Fruit fly (Drosophila melanogaster): ENCODE data around the gene CG12099.

The CG12099 gene

DNA sequence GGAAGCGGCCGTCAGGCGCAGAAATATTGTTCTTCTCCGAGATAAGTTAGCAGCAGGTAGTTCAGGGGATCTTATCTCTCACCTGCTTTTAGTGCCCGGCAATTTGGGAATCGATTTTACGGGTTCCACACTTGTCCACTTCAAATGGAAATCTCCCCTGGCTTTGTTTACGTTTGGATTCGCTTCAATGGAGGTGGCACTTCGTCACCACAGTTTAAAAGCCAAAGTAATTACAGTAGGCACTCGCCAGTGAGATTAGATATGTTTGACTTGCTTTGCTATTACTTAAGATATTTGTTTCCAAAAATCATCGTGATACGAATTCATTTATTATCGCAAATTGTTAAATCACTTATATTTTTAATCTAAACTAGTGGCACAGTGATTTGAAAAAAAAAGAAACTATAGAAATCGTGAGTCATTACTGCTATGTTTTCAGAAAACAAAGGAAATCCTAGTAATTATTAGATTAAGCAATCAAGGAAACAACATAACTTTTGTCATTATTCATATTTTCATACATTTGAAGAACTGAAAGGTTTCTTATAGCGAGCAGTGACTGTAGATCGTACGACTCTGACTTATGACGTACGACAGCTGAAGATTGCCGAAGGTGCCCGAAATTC lies 9.8 kb downstream of the CG12099 start (continued):
- TF ChIP-seq HLH54F (GFP tag; optimal IDR thresholded peaks at IDR 0.05) (peak; percentile 50), Blimp-1 (GFP tag; optimal IDR thresholded peaks at IDR 0.05) (peak; percentile 27), Meics (GFP tag; optimal IDR thresholded peaks at IDR 0.05) (peak; percentile 79), CG18619 (GFP tag; optimal IDR thresholded peaks at IDR 0.05) (peak; percentile 63), bab2 (GFP tag; optimal IDR thresholded peaks at IDR 0.05) (peak; percentile 14), CG12744 (GFP tag; optimal IDR thresholded peaks at IDR 0.05) (no peak), CG17612 (GFP tag; IDR thresholded peaks at IDR 0.05) (no peak; the same call in 1 of the 2 replicates), CG12071 (GFP tag; optimal IDR thresholded peaks at IDR 0.05) (no peak), CG16813 (GFP tag; IDR thresholded peaks at IDR 0.05; ENCODE audit: partially characterized antibody) (no peak), CG2116 (GFP tag; optimal IDR thresholded peaks at IDR 0.05) (peak; percentile 22), CkIIα-i1 (GFP tag; IDR thresholded peaks at IDR 0.05) (no peak), Hmx (GFP tag; optimal IDR thresholded peaks at IDR 0.05) (peak; percentile 54), CG18476 (GFP tag; optimal IDR thresholded peaks at IDR 0.05) (peak; percentile 31), sob (GFP tag; IDR thresholded peaks at IDR 0.05) (peak; percentile 27; the same call in 1 of the 2 replicates), CG17829 (tag; optimal IDR thresholded peaks at IDR 0.05) (peak; percentile 44), CG3726 (GFP tag; IDR thresholded peaks at IDR 0.05) (no peak), corto (GFP tag; optimal IDR thresholded peaks at IDR 0.05) (peak; percentile 21), D (optimal IDR thresholded peaks at IDR 0.05) (no peak), D (GFP tag; optimal IDR thresholded peaks at IDR 0.05) (no peak), Poxn (GFP tag; IDR thresholded peaks at IDR 0.05) (no peak), CG12299 (tag; optimal IDR thresholded peaks at IDR 0.05) (peak; percentile 12), disco-r (GFP tag; optimal IDR thresholded peaks at IDR 0.05) (no peak), dysf (GFP tag; IDR thresholded peaks at IDR 0.05) (peak; percentile 73), CG11247 (GFP tag; IDR thresholded peaks at IDR 0.05) (peak; percentile 11; the same call in 1 of the 2 replicates), oc (tag; optimal IDR thresholded peaks at IDR 0.05) (no peak), CG4328 (GFP tag; optimal IDR thresholded peaks at IDR 0.05) (peak; percentile 25), bsh (GFP tag; optimal IDR thresholded peaks at IDR 0.05) (peak in 1 of 2 experiments; percentile 21), Antp (GFP tag; optimal IDR thresholded peaks at IDR 0.05) (peak; percentile 16), CG13775 (GFP tag; optimal IDR thresholded peaks at IDR 0.05) (peak; percentile 42), CG18599 (GFP tag; optimal IDR thresholded peaks at IDR 0.05) (peak; percentile 81), fd102C (GFP tag; optimal IDR thresholded peaks at IDR 0.05) (no peak), klu (GFP tag; IDR thresholded peaks at IDR 0.05) (no peak), CG9609 (GFP tag; optimal IDR thresholded peaks at IDR 0.05) (peak; percentile 15), Aef1 (GFP tag; IDR thresholded peaks at IDR 0.05) (peak; percentile 30; the same call in 1 of the 3 replicates), nmo (GFP tag; optimal IDR thresholded peaks at IDR 0.05) (peak; percentile 60), CG9817 (tag; optimal IDR thresholded peaks at IDR 0.05) (peak; percentile 69), CG7556 (GFP tag; optimal IDR thresholded peaks at IDR 0.05) (peak; percentile 75), unc-4 (GFP tag; IDR thresholded peaks at IDR 0.05; ENCODE audit: partially characterized antibody) (no peak), CG11085 (GFP tag; IDR thresholded peaks at IDR 0.05) (0 out of 2 replicates have a peak, but pooled peaks have one; percentile 9), gem (tag; optimal IDR thresholded peaks at IDR 0.05) (peak; percentile 81), BtbVII (GFP tag; optimal IDR thresholded peaks at IDR 0.05) (peak; percentile 71), CG10462 (GFP tag; optimal IDR thresholded peaks at IDR 0.05) (no peak), gt (GFP tag; IDR thresholded peaks at IDR 0.05) (no peak), Dbx (GFP tag; IDR thresholded peaks at IDR 0.05) (peak; percentile 43; the same call in 1 of the 3 replicates), nerfin-2 (GFP tag; IDR thresholded peaks at IDR 0.05; ENCODE audit: partially characterized antibody) (no peak), CG10366 (GFP tag; IDR thresholded peaks at IDR 0.05) (peak; percentile 45), Fer2 (tag; optimal IDR thresholded peaks at IDR 0.05) (peak; percentile 25), CG10147 (GFP tag; optimal IDR thresholded peaks at IDR 0.05) (peak; percentile 63), wdn (GFP tag; IDR thresholded peaks at IDR 0.05) (peak; percentile 10; the same call in 1 of the 2 replicates)
